Fruit fly (Drosophila melanogaster) whole organism, embryonic: ENCODE data around the gene CG32354.
A peak's percentile ranks its signal among the peaks of the same experiment; 100 is the strongest.

Experiments
- Aef1 ChIP-seq: fragments of 200-800 bp; sonication (Bioruptor generic); IDR thresholded peaks from 3 replicates; pipeline ENCODE4 v1.3.6; 2022; ENCODE audit warnings: missing biosample characterization, missing genetic modification characterization
- Awh ChIP-seq: fragments of 200-800 bp; sonication (Bioruptor generic); IDR thresholded peaks from 2 replicates; pipeline ENCODE4, ENCODE4 v1.3.6; 2022; ENCODE audit warnings: missing biosample characterization, missing genetic modification characterization
- CG1024 ChIP-seq: fragments of 200-800 bp; sonication (Bioruptor generic); IDR thresholded peaks from 2 replicates; pipeline ENCODE4 v1.3.6; 2022; ENCODE audit warnings: missing biosample characterization, missing genetic modification characterization
- CG10431 ChIP-seq: fragments of 200-800 bp; sonication (Bioruptor generic); optimal IDR thresholded peaks from 3 replicates; lab custom pipeline; 2018; ENCODE audit warnings: missing biosample characterization, mild to moderate bottlenecking, missing genetic modification characterization
- CG10462 ChIP-seq: fragments of 200-800 bp; sonication (Bioruptor generic); optimal IDR thresholded peaks from 2 replicates; lab custom pipeline; 2016; ENCODE audit warnings: missing biosample characterization, missing genetic modification characterization
- CG10543 ChIP-seq: fragments of 200-800 bp; sonication (Bioruptor generic); optimal IDR thresholded peaks from 3 replicates; lab custom pipeline; 2017; ENCODE audit warnings: missing biosample characterization, mild to moderate bottlenecking, missing genetic modification characterization, moderate library complexity
- CG12236 ChIP-seq: fragments of 200-800 bp; sonication (Bioruptor generic); optimal IDR thresholded peaks from 2 replicates; lab custom pipeline; 2016; ENCODE audit warnings: missing biosample characterization, missing genetic modification characterization
- CG12744 ChIP-seq: fragments of 200-800 bp; sonication (Bioruptor generic); optimal IDR thresholded peaks from 2 replicates; lab custom pipeline; 2016; ENCODE audit warnings: missing biosample characterization, missing genetic modification characterization
- CG15269 ChIP-seq: fragments of 200-800 bp; sonication (Bioruptor generic); optimal IDR thresholded peaks from 2 replicates; lab custom pipeline; 2018; ENCODE audit warnings: missing biosample characterization, mild to moderate bottlenecking, missing genetic modification characterization, moderate library complexity
- CG15696 ChIP-seq: fragments of 200-800 bp; sonication (Bioruptor generic); optimal IDR thresholded peaks from 2 replicates; lab custom pipeline; 2019; ENCODE audit warnings: missing biosample characterization, mild to moderate bottlenecking, missing genetic modification characterization, moderate library complexity
- CG18619 ChIP-seq: fragments of 200-800 bp; sonication (Bioruptor generic); optimal IDR thresholded peaks from 3 replicates; lab custom pipeline; 2017; ENCODE audit warnings: missing biosample characterization, mild to moderate bottlenecking, missing genetic modification characterization
- CG2202 ChIP-seq: fragments of 200-800 bp; sonication (Bioruptor generic); optimal IDR thresholded peaks from 2 replicates; lab custom pipeline; 2018; ENCODE audit warnings: missing biosample characterization, mild to moderate bottlenecking, missing genetic modification characterization
- CG3163 ChIP-seq: fragments of 200-800 bp; sonication (Bioruptor generic); optimal IDR thresholded peaks from 3 replicates; lab custom pipeline; 2016; ENCODE audit warnings: missing biosample characterization, missing genetic modification characterization
- CG3995 ChIP-seq: fragments of 200-800 bp; sonication (Bioruptor generic); optimal IDR thresholded peaks from 3 replicates; lab custom pipeline; 2016; ENCODE audit warnings: missing biosample characterization, missing genetic modification characterization
- CG43689 ChIP-seq: fragments of 200-800 bp; sonication (Bioruptor generic); IDR thresholded peaks from 2 replicates; pipeline ENCODE4 v1.3.6; 2022; ENCODE audit warnings: missing biosample characterization, missing genetic modification characterization
- CG6254 ChIP-seq: fragments of 200-800 bp; sonication (Bioruptor generic); optimal IDR thresholded peaks from 3 replicates; lab custom pipeline; 2017; ENCODE audit warnings: mild to moderate bottlenecking, missing biosample characterization, missing genetic modification reagents, missing genetic modification characterization
- CG6813 ChIP-seq: fragments of 200-800 bp; sonication (Bioruptor generic); optimal IDR thresholded peaks from 2 replicates; lab custom pipeline; 2017; ENCODE audit warnings: missing biosample characterization, missing genetic modification characterization, mild to moderate bottlenecking, moderate library complexity, missing genetic modification reagents
- CG9609 ChIP-seq: fragments of 200-800 bp; sonication (Bioruptor generic); optimal IDR thresholded peaks from 3 replicates; lab custom pipeline; 2016; ENCODE audit warnings: missing biosample characterization, missing genetic modification characterization
- CHES-1-like ChIP-seq: fragments of 200-800 bp; sonication (Bioruptor generic); optimal IDR thresholded peaks from 2 replicates; lab custom pipeline; 2016; ENCODE audit warnings: missing biosample characterization, missing genetic modification characterization
- D19B ChIP-seq: fragments of 200-800 bp; sonication (Bioruptor generic); optimal IDR thresholded peaks from 2 replicates; lab custom pipeline; 2017; ENCODE audit warnings: missing biosample characterization, mild to moderate bottlenecking, missing genetic modification characterization
- Gsc ChIP-seq: fragments of 200-800 bp; sonication (Bioruptor generic); IDR thresholded peaks from 2 replicates; pipeline ENCODE4 v1.3.6; 2022; ENCODE audit warnings: missing biosample characterization, missing genetic modification characterization
- HLH4C ChIP-seq: fragments of 200-800 bp; sonication (Bioruptor generic); IDR thresholded peaks from 3 replicates; pipeline ENCODE4 v1.3.6; 2022; ENCODE audit warnings: missing biosample characterization, missing genetic modification characterization; ENCODE audit not compliant: partially characterized antibody
- HmgD ChIP-seq: fragments of 200-800 bp; sonication (Bioruptor generic); optimal IDR thresholded peaks from 3 replicates; lab custom pipeline; 2016; ENCODE audit warnings: missing biosample characterization, missing genetic modification characterization
- Hsf ChIP-seq: fragments of 200-800 bp; sonication (Bioruptor generic); optimal IDR thresholded peaks from 3 replicates; lab custom pipeline; 2016; ENCODE audit warnings: missing biosample characterization, missing genetic modification characterization
- PHDP ChIP-seq: fragments of 200-800 bp; sonication (Bioruptor generic); optimal IDR thresholded peaks from 3 replicates; lab custom pipeline; 2018; ENCODE audit warnings: missing biosample characterization, mild to moderate bottlenecking, missing genetic modification characterization, moderate library complexity
- Ptx1 ChIP-seq: fragments of 200-800 bp; sonication (Bioruptor generic); IDR thresholded peaks from 2 replicates; pipeline ENCODE4 v1.3.6; 2022; ENCODE audit warnings: missing biosample characterization, missing genetic modification characterization
- Taf1 ChIP-seq: fragments of 200-800 bp; sonication (Bioruptor generic); IDR thresholded peaks from 2 replicates; pipeline ENCODE4 v1.3.6; 2022; ENCODE audit warnings: missing biosample characterization, missing genetic modification characterization
- caup ChIP-seq: fragments of 200-800 bp; sonication (Bioruptor generic); optimal IDR thresholded peaks from 3 replicates; lab custom pipeline; 2017; ENCODE audit warnings: missing biosample characterization, mild to moderate bottlenecking, missing genetic modification characterization, moderate library complexity; ENCODE audit not compliant: severe bottlenecking
- corto ChIP-seq: fragments of 200-800 bp; sonication (Bioruptor generic); optimal IDR thresholded peaks from 2 replicates; lab custom pipeline; 2016; ENCODE audit warnings: missing biosample characterization, mild to moderate bottlenecking, missing genetic modification characterization, moderate library complexity
- croc ChIP-seq: fragments of 200-800 bp; sonication (Bioruptor generic); conservative IDR thresholded peaks from 3 replicates; pipeline ENCODE4 v1.3.6; 2022; ENCODE audit warnings: missing biosample characterization, missing genetic modification characterization
- dan ChIP-seq: fragments of 200-800 bp; sonication (Bioruptor generic); IDR thresholded peaks from 2 replicates; pipeline ENCODE4 v1.3.6; 2022; ENCODE audit warnings: missing biosample characterization, missing genetic modification characterization
- dmrt99B ChIP-seq: fragments of 200-800 bp; sonication (Bioruptor generic); optimal IDR thresholded peaks from 2 replicates; lab custom pipeline; 2018; ENCODE audit warnings: missing biosample characterization, mild to moderate bottlenecking, missing genetic modification characterization, moderate library complexity
- en ChIP-seq: fragments of 200-800 bp; sonication (Bioruptor generic); optimal IDR thresholded peaks from 2 replicates; lab custom pipeline; 2016; ENCODE audit warnings: missing biosample characterization, missing genetic modification characterization
- fd96Cb ChIP-seq: fragments of 200-800 bp; sonication (Bioruptor generic); optimal IDR thresholded peaks from 2 replicates; lab custom pipeline; 2018; ENCODE audit warnings: missing biosample characterization, mild to moderate bottlenecking, missing genetic modification characterization, moderate library complexity
- grau ChIP-seq: fragments of 200-800 bp; optimal IDR thresholded peaks from 3 replicates; lab custom pipeline; 2019; ENCODE audit warnings: missing biosample characterization, mild to moderate bottlenecking, missing genetic modification characterization, moderate library complexity
- hth ChIP-seq: fragments of >200 bp; optimal IDR thresholded peaks from 2 replicates; lab custom pipeline; 2017; ENCODE audit warnings: inconsistent platforms
- lbe ChIP-seq: fragments of 200-800 bp; sonication (Bioruptor generic); optimal IDR thresholded peaks from 2 replicates; lab custom pipeline; 2016; ENCODE audit warnings: missing biosample characterization, mild to moderate bottlenecking, missing genetic modification characterization
- luna ChIP-seq: fragments of 200-800 bp; sonication (Bioruptor generic); optimal IDR thresholded peaks from 2 replicates; lab custom pipeline; 2016; ENCODE audit warnings: missing biosample characterization, missing genetic modification characterization
- maf-S ChIP-seq: fragments of 200-800 bp; sonication (Bioruptor generic); optimal IDR thresholded peaks from 2 replicates; lab custom pipeline; 2016; ENCODE audit warnings: missing biosample characterization, missing genetic modification characterization
- pan ChIP-seq, 4 experiments: fragments of >200 bp in 3 of 4; fragments of 200-800 bp in 1 of 4; sonication (Bioruptor generic) in 1 of 4; optimal IDR thresholded peaks in 3 of 4; IDR thresholded peaks in 1 of 4; 2 replicates each; pipeline versions ENCODE4 v1.3.6 to Lab custom; 2017 to 2022; ENCODE audit warnings: missing biosample characterization in 2 of 4, missing genetic modification characterization in 2 of 4, mixed read lengths in 1 of 4
- pb ChIP-seq: fragments of 200-800 bp; sonication (Bioruptor generic); optimal IDR thresholded peaks from 3 replicates; lab custom pipeline; 2016; ENCODE audit warnings: missing biosample characterization, missing genetic modification characterization
- peb ChIP-seq: fragments of 200-800 bp; sonication (Bioruptor generic); IDR thresholded peaks from 2 replicates; pipeline ENCODE4 v1.3.6; 2022; ENCODE audit warnings: missing biosample characterization, missing genetic modification characterization
- pfk ChIP-seq: fragments of 200-800 bp; sonication (Bioruptor generic); optimal IDR thresholded peaks from 2 replicates; lab custom pipeline; 2018; ENCODE audit warnings: missing biosample characterization, mild to moderate bottlenecking, missing genetic modification characterization, moderate library complexity
- ranshi ChIP-seq: fragments of 200-800 bp; sonication (Bioruptor generic); IDR thresholded peaks from 2 replicates; pipeline ENCODE4 v1.3.6; 2022; ENCODE audit warnings: missing biosample characterization, missing genetic modification characterization
- stc ChIP-seq: fragments of 200-800 bp; sonication (Bioruptor generic); IDR thresholded peaks from 2 replicates; pipeline ENCODE4 v1.3.6; 2022; ENCODE audit warnings: missing biosample characterization, missing genetic modification characterization
- sug ChIP-seq: fragments of 200-800 bp; optimal IDR thresholded peaks from 2 replicates; lab custom pipeline; 2019; ENCODE audit warnings: missing biosample characterization, mild to moderate bottlenecking, missing genetic modification characterization, moderate library complexity
- tna ChIP-seq: fragments of 200-800 bp; sonication (Bioruptor generic); IDR thresholded peaks from 2 replicates; pipeline ENCODE4 v1.3.6; 2022; ENCODE audit warnings: missing biosample characterization, missing genetic modification characterization; ENCODE audit not compliant: partially characterized antibody
- toy ChIP-seq: fragments of 200-800 bp; sonication (Bioruptor generic); IDR thresholded peaks from 2 replicates; pipeline ENCODE4 v1.3.6; 2022; ENCODE audit warnings: missing biosample characterization, missing genetic modification characterization
- usp ChIP-seq: fragments of >200 bp; optimal IDR thresholded peaks from 2 replicates; lab custom pipeline; 2017; ENCODE audit warnings: missing biosample characterization, missing genetic modification characterization
- vvl ChIP-seq: fragments of 200-800 bp; sonication (Bioruptor generic); IDR thresholded peaks from 2 replicates; pipeline ENCODE4 v1.3.6; 2022; ENCODE audit warnings: missing biosample characterization, missing genetic modification characterization
- zfh1 ChIP-seq: fragments of 200-800 bp; sonication (Bioruptor generic); IDR thresholded peaks from 3 replicates; pipeline ENCODE4 v1.3.6; 2022; ENCODE audit warnings: missing biosample characterization, missing genetic modification characterization

CG32354 gene

dm6 chr3L:8424831-8425336, 2.9 kb upstream of the CG32354 start, which contains the start of gene Cbl (continued):
- TF ChIP-seq CG2202 (tag; lab: Kevin White, UChicago) (peak; percentile 25), en (no peak), PHDP (tag; lab: Kevin White, UChicago) (peak; percentile 4), vvl (no peak), CG18619 (no peak), CG3995 (GFP tag; lab: Kevin White, UChicago) (no peak), pfk (GFP tag; lab: Kevin White, UChicago) (no peak), usp (GFP tag; lab: Kevin White, UChicago) (no peak), CG43689 (GFP tag; lab: Robert Waterston, UW) (no peak), CG9609 (GFP tag; lab: Kevin White, UChicago) (no peak), Awh (GFP tag; lab: Robert Waterston, UW) (no peak), Ptx1 (GFP tag; lab: Robert Waterston, UW) (no peak), CG10431 (GFP tag; lab: Kevin White, UChicago) (no peak), toy (no peak), ranshi (GFP tag; lab: Robert Waterston, UW) (no peak), dan (no peak), Hsf (no peak), corto (GFP tag; lab: Kevin White, UChicago) (no peak), grau (tag; lab: Kevin White, UChicago) (no peak), stc (no peak), CHES-1-like (peak; percentile 25), CG10462 (GFP tag; lab: Kevin White, UChicago) (peak; percentile 36), lbe (GFP tag; lab: Kevin White, UChicago) (no peak), HmgD (GFP tag; lab: Kevin White, UChicago) (peak; percentile 60), CG15696 (tag; lab: Kevin White, UChicago) (no peak), D19B (no peak), CG6254 (no peak), Taf1 (GFP tag; lab: Robert Waterston, UW) (no peak), pb (GFP tag; lab: Kevin White, UChicago) (no peak), sug (tag; lab: Kevin White, UChicago) (no peak), maf-S (no peak), CG1024 (GFP tag; lab: Robert Waterston, UW) (no peak), Aef1 (GFP tag; lab: Robert Waterston, UW) (peak; percentile 74; the same call in 2 of the 3 replicates), pan (optimal IDR thresholded peaks at IDR 0.05; lab: Kevin White, UChicago) (no peak), pan (GFP tag; optimal IDR thresholded peaks at IDR 0.05 in 1 of 2, IDR thresholded peaks at IDR 0.05 in 1 of 2) (peak in 1 of 2 experiments; percentile 11), CG10543 (GFP tag; lab: Kevin White, UChicago) (no peak), CG3163 (GFP tag; lab: Kevin White, UChicago) (no peak), luna (GFP tag; lab: Kevin White, UChicago) (no peak), fd96Cb (tag; lab: Kevin White, UChicago) (no peak), peb (no peak), CG12744 (GFP tag; lab: Kevin White, UChicago) (no peak), CG15269 (tag; lab: Kevin White, UChicago) (no peak), Gsc (no peak), croc (GFP tag; lab: Robert Waterston, UW) (no peak), dmrt99B (no peak), hth (lab: Kevin White, UChicago) (no peak), HLH4C (GFP tag; lab: Robert Waterston, UW) (peak; percentile 22; the same call in 1 of the 3 replicates), caup (GFP tag; lab: Kevin White, UChicago) (peak; percentile 38), CG6813 (no peak), CG12236 (no peak), tna (GFP tag; lab: Robert Waterston, UW) (no peak), zfh1 (no peak)
